Fruit fly (Drosophila melanogaster) whole organism, adult: Measurements from ENCODE around the gene fit.

Source experiments
- CG12768 ChIP-seq: fragments of 200-800 bp; sonication (Bioruptor generic); optimal IDR thresholded peaks from 2 replicates; lab custom pipeline; 2017; ENCODE audit warnings: missing biosample characterization, missing genetic modification characterization, mild to moderate bottlenecking, moderate library complexity, missing genetic modification reagents
- CG14711 ChIP-seq: fragments of 200-800 bp; sonication (Bioruptor generic); optimal IDR thresholded peaks from 2 replicates; lab custom pipeline; 2018; ENCODE audit warnings: missing biosample characterization, mild to moderate bottlenecking, missing genetic modification characterization, moderate library complexity
- CG1620 ChIP-seq: fragments of 200-800 bp; sonication (Bioruptor generic); optimal IDR thresholded peaks from 2 replicates; lab custom pipeline; 2016; ENCODE audit warnings: missing biosample characterization, missing genetic modification characterization
- CG5204 ChIP-seq: fragments of 200-800 bp; sonication (Bioruptor generic); optimal IDR thresholded peaks from 2 replicates; lab custom pipeline; 2016; ENCODE audit warnings: missing biosample characterization, missing genetic modification characterization
- CG7101 ChIP-seq: fragments of 200-800 bp; sonication (Bioruptor generic); optimal IDR thresholded peaks from 2 replicates; lab custom pipeline; 2018; ENCODE audit warnings: missing biosample characterization, mild to moderate bottlenecking, missing genetic modification characterization, moderate library complexity
- Crg-1 ChIP-seq: fragments of 200-800 bp; sonication (Bioruptor generic); optimal IDR thresholded peaks from 2 replicates; lab custom pipeline; 2016; ENCODE audit warnings: missing biosample characterization, missing genetic modification characterization
- Mnt ChIP-seq: fragments of 200-800 bp; sonication (Bioruptor generic); optimal IDR thresholded peaks from 2 replicates; lab custom pipeline; 2016; ENCODE audit warnings: missing biosample characterization, mild to moderate bottlenecking, missing genetic modification characterization
- bab1 ChIP-seq: fragments of 200-800 bp; sonication (Bioruptor generic); optimal IDR thresholded peaks from 3 replicates; lab custom pipeline; 2019; ENCODE audit warnings: missing biosample characterization, mild to moderate bottlenecking, missing genetic modification characterization, moderate library complexity
- cic ChIP-seq: fragments of 200-800 bp; sonication (Bioruptor generic); optimal IDR thresholded peaks from 2 replicates; lab custom pipeline; 2017; ENCODE audit warnings: missing biosample characterization, mild to moderate bottlenecking, missing genetic modification characterization, moderate library complexity
- cnc ChIP-seq, 2 experiments: fragments of >200 bp; optimal IDR thresholded peaks; 2 replicates each; lab custom pipeline; 2017
- kay ChIP-seq: fragments of 200-800 bp; sonication (Bioruptor generic); peaks from one replicate; lab custom pipeline; 2016; ENCODE audit warnings: missing biosample characterization, missing genetic modification characterization, borderline replicate concordance
- pad ChIP-seq: fragments of 200-800 bp; sonication (Bioruptor generic); optimal IDR thresholded peaks from 3 replicates; lab custom pipeline; 2017; ENCODE audit warnings: missing biosample characterization, missing genetic modification characterization, mild to moderate bottlenecking, moderate library complexity, missing genetic modification reagents
- tj ChIP-seq: fragments of 200-800 bp; sonication (Bioruptor generic); optimal IDR thresholded peaks from 3 replicates; lab custom pipeline; 2017; ENCODE audit warnings: missing biosample characterization, mild to moderate bottlenecking, missing genetic modification characterization, moderate library complexity
- toe ChIP-seq: fragments of 200-800 bp; sonication (Bioruptor generic); optimal IDR thresholded peaks from 2 replicates; lab custom pipeline; 2016; ENCODE audit warnings: missing biosample characterization, missing genetic modification characterization

dm6 chr3R:21837069-21837977 lies 46.9 kb downstream of the fit start:
- no peak for TF ChIP-seq kay
- no peak for TF ChIP-seq tj
- no peak for TF ChIP-seq CG5204 (GFP tag; lab: Kevin White, UChicago)
- TF ChIP-seq Crg-1, result no peak
- no peak for TF ChIP-seq Mnt
- TF ChIP-seq toe, result no peak
- TF ChIP-seq cic (GFP tag; lab: Kevin White, UChicago), result no peak
- no peak for TF ChIP-seq CG1620
- TF ChIP-seq cnc (optimal IDR thresholded peaks at IDR 0.05; lab: Kevin White, UChicago), result no peak
- TF ChIP-seq bab1 (GFP tag; lab: Kevin White, UChicago), result no peak
- TF ChIP-seq pad (GFP tag; lab: Kevin White, UChicago), result no peak
- TF ChIP-seq CG14711 (tag; lab: Kevin White, UChicago), result no peak
- no peak for TF ChIP-seq CG7101
- no peak for TF ChIP-seq CG12768 (GFP tag; lab: Kevin White, UChicago)
